Worm (Caenorhabditis elegans) whole organism, L1 larva: ENCODE results near the gene F38B7.17.

ENCODE experiments used
- C16A3.4 ChIP-seq: fragments of 150-350 bp; optimal IDR thresholded peaks from 2 replicates; lab custom pipeline; 2014; ENCODE audit warnings: missing biosample characterization, missing genetic modification characterization
- C34B4.2 ChIP-seq: sonication (generic microtip); optimal IDR thresholded peaks from 2 replicates; lab custom pipeline; 2017; ENCODE audit warnings: mild to moderate bottlenecking, missing genetic modification characterization, missing compliant biosample characterization
- F16B12.6 ChIP-seq: fragments of 150-350 bp; optimal IDR thresholded peaks from 2 replicates; lab custom pipeline; 2014; ENCODE audit warnings: missing biosample characterization, missing genetic modification characterization
- aha-1 ChIP-seq: fragments of 150-350 bp; optimal IDR thresholded peaks from 2 replicates; lab custom pipeline; 2014; ENCODE audit warnings: missing biosample characterization, missing genetic modification characterization
- alr-1 ChIP-seq: fragments of 200-800 bp; sonication (Bioruptor generic); optimal IDR thresholded peaks from 2 replicates; lab custom pipeline; 2018; ENCODE audit warnings: borderline replicate concordance, mild to moderate bottlenecking, missing genetic modification characterization, missing compliant biosample characterization
- aly-2 ChIP-seq: fragments of 150-350 bp; optimal IDR thresholded peaks from 2 replicates; lab custom pipeline; 2014; ENCODE audit warnings: missing biosample characterization, missing genetic modification characterization
- blmp-1 ChIP-seq: fragments of 150-350 bp; optimal IDR thresholded peaks from 2 replicates; lab custom pipeline; 2014; ENCODE audit warnings: missing biosample characterization, missing genetic modification characterization
- ceh-63 ChIP-seq: fragments of 200-800 bp; sonication (Bioruptor generic); optimal IDR thresholded peaks from 2 replicates; lab custom pipeline; 2018; ENCODE audit warnings: mild to moderate bottlenecking, missing genetic modification characterization, missing compliant biosample characterization
- ceh-90 ChIP-seq: sonication (generic microtip); optimal IDR thresholded peaks from 2 replicates; lab custom pipeline; 2016; ENCODE audit warnings: missing genetic modification characterization, missing compliant biosample characterization
- ces-1 ChIP-seq: fragments of 150-350 bp; optimal IDR thresholded peaks from 2 replicates; lab custom pipeline; 2014; ENCODE audit warnings: missing biosample characterization, missing genetic modification reagents, missing genetic modification characterization
- dpl-1 ChIP-seq, 3 experiments: fragments of 150-350 bp in 2 of 3; sonication (generic microtip) in 1 of 3; optimal IDR thresholded peaks; 2 replicates each; lab custom pipeline; 2014 to 2017; ENCODE audit warnings: missing biosample characterization in 3 of 3, missing genetic modification characterization in 3 of 3, missing genetic modification reagents in 3 of 3
- dsc-1 ChIP-seq: sonication (generic microtip); optimal IDR thresholded peaks from 2 replicates; lab custom pipeline; 2016; ENCODE audit warnings: mild to moderate bottlenecking, missing genetic modification characterization, missing compliant biosample characterization
- efl-1 ChIP-seq, 4 experiments: fragments of 150-350 bp; optimal IDR thresholded peaks in 3 of 4; peaks in 1 of 4; 1 replicate in 1 of 4; 2 replicates in 3 of 4; lab custom pipeline; 2014; ENCODE audit warnings: missing biosample characterization in 2 of 4, missing genetic modification characterization in 2 of 4, missing genetic modification reagents in 2 of 4
- elt-3 ChIP-seq, 6 experiments: fragments of 150-350 bp in 1 of 6; sonication (generic microtip); optimal IDR thresholded peaks; 2 replicates each; lab custom pipeline; 2017 to 2018; ENCODE audit warnings: missing biosample characterization in 6 of 6, missing genetic modification characterization in 6 of 6, inconsistent platforms in 1 of 6
- fkh-4 ChIP-seq: sonication (generic microtip); optimal IDR thresholded peaks from 2 replicates; lab custom pipeline; 2016; ENCODE audit warnings: missing compliant biosample characterization, missing genetic modification characterization, borderline replicate concordance
- fkh-8 ChIP-seq: sonication (generic microtip); optimal IDR thresholded peaks from 2 replicates; lab custom pipeline; 2016; ENCODE audit warnings: mild to moderate bottlenecking, missing genetic modification characterization, missing compliant biosample characterization
- irx-1 ChIP-seq: sonication (generic microtip); optimal IDR thresholded peaks from 2 replicates; lab custom pipeline; 2016; ENCODE audit warnings: missing genetic modification characterization, missing compliant biosample characterization
- jun-1 ChIP-seq: fragments of 150-350 bp; optimal IDR thresholded peaks from 2 replicates; lab custom pipeline; 2014; ENCODE audit warnings: missing biosample characterization, missing genetic modification reagents, missing genetic modification characterization
- lin-14 ChIP-seq: fragments of 200-800 bp; sonication (Bioruptor generic); optimal IDR thresholded peaks from 2 replicates; lab custom pipeline; 2018; ENCODE audit warnings: mild to moderate bottlenecking, missing genetic modification characterization, moderate library complexity, missing compliant biosample characterization
- mdl-1 ChIP-seq, 2 experiments: fragments of 150-350 bp; optimal IDR thresholded peaks; 2 replicates each; lab custom pipeline; 2014 to 2017; ENCODE audit warnings: missing biosample characterization in 2 of 2, missing genetic modification characterization in 2 of 2, inconsistent platforms in 1 of 2
- mep-1 ChIP-seq: fragments of 150-350 bp; optimal IDR thresholded peaks from 2 replicates; lab custom pipeline; 2014; ENCODE audit warnings: missing biosample characterization, missing genetic modification characterization
- nhr-19 ChIP-seq: fragments of 200-800 bp; sonication (Bioruptor generic); conservative IDR thresholded peaks from 2 replicates; pipeline ENCODE4 v1.3.6; 2022; ENCODE audit warnings: missing genetic modification characterization, missing compliant biosample characterization
- nhr-28 ChIP-seq: fragments of 150-350 bp; optimal IDR thresholded peaks from 2 replicates; lab custom pipeline; 2014; ENCODE audit warnings: missing biosample characterization, missing genetic modification characterization
- nhr-47 ChIP-seq: sonication (generic microtip); optimal IDR thresholded peaks from 2 replicates; lab custom pipeline; 2016; ENCODE audit warnings: mild to moderate bottlenecking, missing genetic modification characterization, moderate library complexity, missing compliant biosample characterization
- nhr-84 ChIP-seq: sonication (generic microtip); optimal IDR thresholded peaks from 2 replicates; lab custom pipeline; 2017; ENCODE audit warnings: missing biosample characterization, missing genetic modification characterization
- nhr-85 ChIP-seq: sonication (generic microtip); peaks from one replicate; lab custom pipeline; 2016; ENCODE audit warnings: missing genetic modification characterization, inconsistent platforms, missing compliant biosample characterization
- pag-3 ChIP-seq: sonication (generic microtip); optimal IDR thresholded peaks from 2 replicates; lab custom pipeline; 2017; ENCODE audit warnings: missing genetic modification characterization, mild to moderate bottlenecking, missing compliant biosample characterization, antibody characterized with exemption, borderline replicate concordance; ENCODE audit not compliant: insufficient read depth
- skn-1 ChIP-seq: fragments of 150-350 bp; optimal IDR thresholded peaks from 2 replicates; lab custom pipeline; 2014; ENCODE audit warnings: missing biosample characterization, missing genetic modification characterization
- snpc-4 ChIP-seq: fragments of 150-350 bp; optimal IDR thresholded peaks from 2 replicates; lab custom pipeline; 2014; ENCODE audit warnings: missing biosample characterization, missing genetic modification characterization
- snu-23 ChIP-seq: sonication (generic microtip); optimal IDR thresholded peaks from 2 replicates; lab custom pipeline; 2016; ENCODE audit warnings: missing genetic modification characterization, missing compliant biosample characterization
- swsn-7 ChIP-seq: sonication (generic microtip); optimal IDR thresholded peaks from 2 replicates; lab custom pipeline; 2016; ENCODE audit warnings: missing genetic modification characterization, missing compliant biosample characterization
- unc-62 ChIP-seq: fragments of 150-350 bp; optimal IDR thresholded peaks from 2 replicates; lab custom pipeline; 2014; ENCODE audit warnings: missing biosample characterization, missing genetic modification reagents, missing genetic modification characterization
- unc-86 ChIP-seq: sonication (generic microtip); optimal IDR thresholded peaks from 2 replicates; lab custom pipeline; 2016; ENCODE audit warnings: missing genetic modification characterization, missing compliant biosample characterization
- zip-4 ChIP-seq: fragments of 200-800 bp; sonication (Bioruptor generic); optimal IDR thresholded peaks from 2 replicates; lab custom pipeline; 2018; ENCODE audit warnings: mild to moderate bottlenecking, missing genetic modification characterization, moderate library complexity, missing compliant biosample characterization
- ztf-4 ChIP-seq: fragments of 150-350 bp; optimal IDR thresholded peaks from 2 replicates; lab custom pipeline; 2014; ENCODE audit warnings: missing biosample characterization, missing genetic modification characterization

The F38B7.17 gene

DNA sequence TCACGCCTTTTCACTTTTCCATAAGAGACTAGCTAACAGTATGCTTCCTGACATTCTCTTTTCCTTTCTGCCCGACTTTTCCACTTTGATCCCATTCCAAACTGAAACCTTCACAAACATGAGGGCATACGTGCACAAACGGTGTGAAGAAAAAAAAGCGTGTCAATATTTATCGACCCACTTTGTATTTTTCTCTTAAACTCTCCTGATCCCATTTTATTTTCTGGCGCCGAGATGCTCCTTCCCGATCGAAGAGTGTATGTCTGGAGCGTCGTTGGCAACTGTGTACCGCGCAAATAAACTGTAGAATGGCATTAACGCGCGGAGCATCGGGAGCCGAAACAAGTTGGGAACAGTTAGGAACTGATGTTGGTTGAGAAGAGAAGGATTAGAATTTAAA, 19.2 kb downstream of the F38B7.17 start (continued):
- TF ChIP-seq C16A3.4 = no peak
- no peak for TF ChIP-seq nhr-19 (GFP tag; lab: Robert Waterston, UW)
- no peak for TF ChIP-seq nhr-28 (tag; lab: Kevin White, UChicago)
- no peak for TF ChIP-seq dpl-1 (GFP tag; optimal IDR thresholded peaks at IDR 0.05; lab: Kevin White, UChicago)
- TF ChIP-seq alr-1 (tag; lab: Kevin White, UChicago) = no peak
- TF ChIP-seq unc-86 (tag; lab: Kevin White, UChicago) = no peak
- TF ChIP-seq snpc-4 = no peak
- TF ChIP-seq ces-1 (GFP tag; lab: Kevin White, UChicago) = no peak
- no peak for TF ChIP-seq mep-1 (tag; lab: Kevin White, UChicago)
- TF ChIP-seq zip-4 (GFP tag; lab: Kevin White, UChicago) = no peak
- TF ChIP-seq fkh-4 = no peak
- TF ChIP-seq C34B4.2 = no peak
- TF ChIP-seq nhr-47 (tag; lab: Kevin White, UChicago) = no peak

ce11 chrV:11528633-11529327, 20.0 kb downstream of the F38B7.17 start:
- TF ChIP-seq aly-2 (tag; lab: Kevin White, UChicago) = no peak
- TF ChIP-seq ztf-4 (tag; lab: Kevin White, UChicago) = no peak
- TF ChIP-seq fkh-8 = no peak
- no peak for TF ChIP-seq elt-3 (tag; optimal IDR thresholded peaks at IDR 0.05; lab: Kevin White, UChicago)
- peak; percentile 57 for TF ChIP-seq dsc-1
- TF ChIP-seq blmp-1 (tag; lab: Kevin White, UChicago) = no peak
- no peak for TF ChIP-seq skn-1 (tag; lab: Kevin White, UChicago)
- peak in 1 of 2 experiments; percentile 7 for TF ChIP-seq mdl-1 (tag; optimal IDR thresholded peaks at IDR 0.05; lab: Kevin White, UChicago)
- no peak for TF ChIP-seq F16B12.6 (tag; lab: Kevin White, UChicago)
- TF ChIP-seq swsn-7 (tag; lab: Kevin White, UChicago) = no peak
- no peak for TF ChIP-seq ceh-63 (GFP tag; lab: Kevin White, UChicago)
- TF ChIP-seq aha-1 (tag; lab: Kevin White, UChicago) = no peak
- TF ChIP-seq unc-62 (GFP tag; lab: Kevin White, UChicago) = no peak
- no peak for TF ChIP-seq nhr-84 (tag; lab: Kevin White, UChicago)
- no peak for TF ChIP-seq ceh-90
- TF ChIP-seq jun-1 (tag; lab: Kevin White, UChicago) = no peak
- TF ChIP-seq pag-3 = no peak
- peak; percentile 33 for TF ChIP-seq lin-14 (GFP tag; lab: Kevin White, UChicago)
- peak; percentile 21 for TF ChIP-seq snu-23 (GFP tag; lab: Kevin White, UChicago)
- peak; percentile 76 for TF ChIP-seq nhr-85 (tag; lab: Kevin White, UChicago)
- TF ChIP-seq C34B4.2 = no peak

- TF ChIP-seq efl-1 (optimal IDR thresholded peaks at IDR 0.05; lab: Kevin White, UChicago) = no peak
- TF ChIP-seq efl-1 (GFP tag; optimal IDR thresholded peaks at IDR 0.05 in 1 of 2; lab: Kevin White, UChicago) = peak in 1 of 2 experiments; percentile 80
- no peak for TF ChIP-seq ces-1 (GFP tag; lab: Kevin White, UChicago)
Observed at ce11 chrV:11527531-11527930, 21.2 kb downstream of the F38B7.17 start, which contains the start of gene ccch-1. Gene ccch-1 (plus strand): TSS chrV:11527831.

DNA sequence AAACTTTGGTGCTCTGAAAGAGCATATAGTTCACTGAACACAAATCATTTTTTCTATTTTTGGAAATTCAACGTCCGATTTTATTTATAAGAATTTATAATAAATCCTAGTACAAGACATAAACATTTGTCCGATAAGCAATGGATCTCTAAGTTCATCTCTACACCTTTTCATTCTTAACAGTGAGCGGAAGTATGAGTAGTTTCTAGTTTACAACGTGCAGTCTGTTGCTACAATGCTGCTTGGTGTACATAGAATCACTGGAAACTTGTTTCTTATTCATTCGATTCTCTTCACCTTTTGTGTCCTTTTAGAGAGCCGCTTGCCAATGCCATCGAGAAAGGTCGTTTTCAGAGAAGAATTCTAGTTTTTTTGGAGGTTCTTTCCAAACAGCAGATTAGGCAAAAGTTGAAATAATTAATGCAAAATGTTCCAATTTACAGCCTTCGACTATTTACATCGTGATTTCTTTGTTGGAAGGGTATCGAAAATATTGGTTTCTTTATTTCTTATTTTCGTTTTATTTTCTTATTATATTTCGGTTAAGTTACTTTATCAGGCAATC, 21.8 kb downstream of the F38B7.17 start:
- TF ChIP-seq nhr-85 (tag; lab: Kevin White, UChicago) (no peak), dsc-1 (no peak), irx-1 (tag; lab: Kevin White, UChicago) (no peak)
